Fruit fly (Drosophila melanogaster) S2 (cell line): ENCODE measurements around the gene Gorab.

ENCODE experiments used
- CG8478 ChIP-seq: fragments of >200 bp; optimal IDR thresholded peaks from 2 replicates; lab custom pipeline; 2018
- CTCF ChIP-seq, 2 experiments: fragments of >200 bp; optimal IDR thresholded peaks; 2 replicates each; lab custom pipeline; 2018

dm6 chr3L:17382628-17383027, 46.0 kb downstream of the Gorab start, which contains the start of gene CG13728:
- TF ChIP-seq CG8478 (lab: Kevin White, UChicago) = no peak
- TF ChIP-seq CTCF (optimal IDR thresholded peaks at IDR 0.05; lab: Kevin White, UChicago) = no peak
